Fruit fly (Drosophila melanogaster) whole organism, pupa: Measurements from ENCODE around the gene CG5618.

ENCODE experiments used
- CG10348 ChIP-seq: fragments of 200-800 bp; sonication (Bioruptor generic); IDR thresholded peaks from 2 replicates; pipeline ENCODE4 v1.3.6; 2022; ENCODE audit warnings: missing biosample characterization, missing genetic modification characterization
- CG12605 ChIP-seq: fragments of 200-800 bp; sonication (Bioruptor generic); IDR thresholded peaks from 2 replicates; pipeline ENCODE4 v1.3.6; 2022; ENCODE audit warnings: missing biosample characterization, missing genetic modification characterization
- CG13204 ChIP-seq: fragments of 200-800 bp; sonication (Bioruptor generic); optimal IDR thresholded peaks from 2 replicates; lab custom pipeline; 2018; ENCODE audit warnings: missing biosample characterization, mild to moderate bottlenecking, missing genetic modification characterization, moderate library complexity
- CG14655 ChIP-seq: fragments of 200-800 bp; sonication (Bioruptor generic); optimal IDR thresholded peaks from 3 replicates; lab custom pipeline; 2017; ENCODE audit warnings: mild to moderate bottlenecking, missing biosample characterization, missing genetic modification reagents, missing genetic modification characterization
- CG15710 ChIP-seq: fragments of 200-800 bp; sonication (Bioruptor generic); optimal IDR thresholded peaks from 2 replicates; lab custom pipeline; 2018; ENCODE audit warnings: missing biosample characterization, mild to moderate bottlenecking, missing genetic modification characterization, moderate library complexity
- CG17806 ChIP-seq: fragments of 200-800 bp; sonication (Bioruptor generic); optimal IDR thresholded peaks from 2 replicates; lab custom pipeline; 2018; ENCODE audit warnings: missing biosample characterization, mild to moderate bottlenecking, missing genetic modification characterization, moderate library complexity
- CG32121 ChIP-seq: fragments of 200-800 bp; sonication (Bioruptor generic); IDR thresholded peaks from 2 replicates; pipeline ENCODE4 v1.3.6; 2022; ENCODE audit warnings: missing biosample characterization, missing genetic modification characterization
- CG34367 ChIP-seq: fragments of 200-800 bp; sonication (Bioruptor generic); optimal IDR thresholded peaks from 2 replicates; lab custom pipeline; 2018; ENCODE audit warnings: missing biosample characterization, mild to moderate bottlenecking, missing genetic modification characterization
- CG4496 ChIP-seq: fragments of 200-800 bp; sonication (Bioruptor generic); IDR thresholded peaks from 3 replicates; pipeline ENCODE4 v1.3.6; 2022; ENCODE audit warnings: missing biosample characterization, missing genetic modification characterization
- CG8159 ChIP-seq: fragments of 200-800 bp; sonication (Bioruptor generic); optimal IDR thresholded peaks from 3 replicates; lab custom pipeline; 2018; ENCODE audit warnings: missing biosample characterization, mild to moderate bottlenecking, missing genetic modification characterization, moderate library complexity
- CG8301 ChIP-seq: fragments of 200-800 bp; sonication (Bioruptor generic); optimal IDR thresholded peaks from 2 replicates; lab custom pipeline; 2018; ENCODE audit warnings: missing biosample characterization, mild to moderate bottlenecking, missing genetic modification characterization
- CG9948 ChIP-seq: fragments of 200-800 bp; sonication (Bioruptor generic); optimal IDR thresholded peaks from 2 replicates; lab custom pipeline; 2018; ENCODE audit warnings: missing biosample characterization, mild to moderate bottlenecking, missing genetic modification characterization, moderate library complexity
- D1 ChIP-seq: fragments of 200-800 bp; sonication (Bioruptor generic); optimal IDR thresholded peaks from 2 replicates; lab custom pipeline; 2018; ENCODE audit warnings: missing biosample characterization, mild to moderate bottlenecking, missing genetic modification characterization, moderate library complexity
- EcR ChIP-seq: fragments of 200-800 bp; sonication (Bioruptor generic); optimal IDR thresholded peaks from 3 replicates; lab custom pipeline; 2019; ENCODE audit warnings: missing biosample characterization, missing genetic modification characterization, mild to moderate bottlenecking, moderate library complexity, missing genetic modification reagents
- Ets98B ChIP-seq: fragments of 200-800 bp; sonication (Bioruptor generic); IDR thresholded peaks from 2 replicates; pipeline ENCODE4 v1.3.6; 2022; ENCODE audit warnings: missing biosample characterization, missing genetic modification characterization
- Pif1A ChIP-seq: fragments of 200-800 bp; sonication (Bioruptor generic); optimal IDR thresholded peaks from 3 replicates; lab custom pipeline; 2016; ENCODE audit warnings: missing biosample characterization, missing genetic modification characterization
- Pif1B ChIP-seq: fragments of 200-800 bp; sonication (Bioruptor generic); optimal IDR thresholded peaks from 3 replicates; lab custom pipeline; 2016; ENCODE audit warnings: missing biosample characterization, missing genetic modification characterization
- Snoo ChIP-seq: fragments of 200-800 bp; sonication (Bioruptor generic); optimal IDR thresholded peaks from 3 replicates; lab custom pipeline; 2017; ENCODE audit warnings: missing biosample characterization, mild to moderate bottlenecking, missing genetic modification characterization, inconsistent platforms
- fd96Ca ChIP-seq: fragments of 200-800 bp; sonication (Bioruptor generic); IDR thresholded peaks from 3 replicates; pipeline ENCODE4 v1.3.6; 2022; ENCODE audit warnings: missing biosample characterization, missing genetic modification characterization
- gl ChIP-seq: fragments of 200-800 bp; sonication (Bioruptor generic); optimal IDR thresholded peaks from 2 replicates; lab custom pipeline; 2018; ENCODE audit warnings: missing biosample characterization, mild to moderate bottlenecking, missing genetic modification characterization
- rn ChIP-seq: fragments of 200-800 bp; sonication (Bioruptor generic); IDR thresholded peaks from 2 replicates; pipeline ENCODE4 v1.3.6; 2022; ENCODE audit warnings: missing biosample characterization, missing genetic modification characterization

The CG5618 gene

DNA sequence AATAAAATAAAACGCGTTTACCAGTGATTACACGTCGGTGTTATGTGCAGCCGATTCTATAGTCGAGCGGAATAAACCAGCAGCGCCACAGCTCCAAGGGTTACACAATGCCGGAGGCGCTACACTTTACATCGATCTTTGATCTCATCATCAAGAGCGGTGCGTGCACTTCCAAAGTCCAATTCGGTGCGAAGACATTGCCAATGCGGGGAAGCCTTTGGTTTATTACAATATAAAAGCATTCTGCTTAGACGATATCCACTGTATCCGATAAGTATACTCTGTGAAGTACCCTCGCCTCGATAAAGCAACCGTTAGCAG lies 34.6 kb downstream of the CG5618 start:
- TF ChIP-seq Ets98B (GFP tag; lab: Robert Waterston, UW) (no peak), CG10348 (GFP tag; lab: Robert Waterston, UW) (no peak), gl (tag; lab: Kevin White, UChicago) (peak; percentile 45), EcR (GFP tag; lab: Kevin White, UChicago) (no peak), CG13204 (GFP tag; lab: Kevin White, UChicago) (peak; percentile 26)

DNA sequence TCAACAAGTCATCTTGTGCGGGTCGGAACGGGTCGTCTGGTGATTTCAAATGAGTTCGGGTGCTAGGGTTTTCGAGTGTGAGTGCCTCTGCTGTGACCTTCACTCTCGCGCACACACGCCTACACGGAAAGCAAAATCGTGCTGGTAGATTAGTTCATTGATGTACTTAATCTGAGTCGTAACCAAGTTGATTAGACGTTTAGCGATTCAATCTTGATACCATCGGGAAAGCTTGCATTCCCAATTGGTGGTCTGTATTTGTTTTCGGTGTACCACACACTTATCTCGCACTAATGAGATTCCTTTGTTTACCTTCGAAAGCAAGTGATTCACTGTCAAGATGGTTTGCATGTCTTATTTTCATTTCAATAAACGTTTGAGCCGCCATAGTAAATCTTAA lies 35.7 kb downstream of the CG5618 start:
- no peak for TF ChIP-seq CG9948 (tag; lab: Kevin White, UChicago)
- TF ChIP-seq fd96Ca (GFP tag; lab: Robert Waterston, UW): no peak
- TF ChIP-seq CG12605 (GFP tag; lab: Robert Waterston, UW): no peak
- no peak for TF ChIP-seq rn (GFP tag; lab: Robert Waterston, UW)
- TF ChIP-seq CG17806: no peak
- TF ChIP-seq Pif1B (GFP tag; lab: Kevin White, UChicago): no peak
- no peak for TF ChIP-seq Ets98B (GFP tag; lab: Robert Waterston, UW)
- no peak for TF ChIP-seq CG32121 (GFP tag; lab: Robert Waterston, UW)
- TF ChIP-seq CG14655: no peak
- TF ChIP-seq CG13204 (GFP tag; lab: Kevin White, UChicago): no peak
- no peak for TF ChIP-seq EcR (GFP tag; lab: Kevin White, UChicago)
- no peak for TF ChIP-seq Pif1A (GFP tag; lab: Kevin White, UChicago)
- no peak for TF ChIP-seq Snoo (tag; lab: Kevin White, UChicago)
- no peak for TF ChIP-seq gl (tag; lab: Kevin White, UChicago)
- no peak for TF ChIP-seq CG8159 (tag; lab: Kevin White, UChicago)
- TF ChIP-seq CG34367: no peak
- TF ChIP-seq CG15710 (tag; lab: Kevin White, UChicago): no peak
- TF ChIP-seq CG10348 (GFP tag; lab: Robert Waterston, UW): no peak
- no peak for TF ChIP-seq D1 (tag; lab: Kevin White, UChicago)
- TF ChIP-seq CG8301 (tag; lab: Kevin White, UChicago): no peak
- TF ChIP-seq, all 21 proteins: peak for 0

DNA sequence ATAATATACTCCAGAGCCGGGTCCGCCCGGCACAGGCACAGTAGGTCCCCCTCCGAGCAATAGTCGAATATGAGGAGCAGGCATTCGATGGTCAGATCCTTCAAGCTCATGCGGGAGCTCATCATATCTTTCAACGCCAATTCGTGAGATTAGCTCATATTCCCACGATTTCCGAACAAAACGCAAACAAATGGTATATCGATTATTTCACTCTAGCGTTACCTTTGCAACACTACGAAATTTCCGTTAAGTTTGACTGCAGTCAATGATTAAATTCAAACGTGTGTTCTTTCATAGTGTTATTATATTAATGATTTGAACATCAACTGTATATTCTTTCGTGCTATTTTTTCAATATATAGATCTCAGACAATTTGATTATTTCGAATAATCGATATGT lies 40.1 kb downstream of the CG5618 start, which contains the start of gene CG33969:
CG33969 (minus strand) TSS at position 197 of the 400 bp plus-strand sequence.
- TF ChIP-seq Pif1A (GFP tag; lab: Kevin White, UChicago) (no peak), CG34367 (no peak), CG13204 (GFP tag; lab: Kevin White, UChicago) (no peak), CG4496 (no peak), CG8301 (tag; lab: Kevin White, UChicago) (no peak), CG10348 (GFP tag; lab: Robert Waterston, UW) (no peak), CG17806 (no peak), CG14655 (no peak), Pif1B (GFP tag; lab: Kevin White, UChicago) (no peak)

DNA sequence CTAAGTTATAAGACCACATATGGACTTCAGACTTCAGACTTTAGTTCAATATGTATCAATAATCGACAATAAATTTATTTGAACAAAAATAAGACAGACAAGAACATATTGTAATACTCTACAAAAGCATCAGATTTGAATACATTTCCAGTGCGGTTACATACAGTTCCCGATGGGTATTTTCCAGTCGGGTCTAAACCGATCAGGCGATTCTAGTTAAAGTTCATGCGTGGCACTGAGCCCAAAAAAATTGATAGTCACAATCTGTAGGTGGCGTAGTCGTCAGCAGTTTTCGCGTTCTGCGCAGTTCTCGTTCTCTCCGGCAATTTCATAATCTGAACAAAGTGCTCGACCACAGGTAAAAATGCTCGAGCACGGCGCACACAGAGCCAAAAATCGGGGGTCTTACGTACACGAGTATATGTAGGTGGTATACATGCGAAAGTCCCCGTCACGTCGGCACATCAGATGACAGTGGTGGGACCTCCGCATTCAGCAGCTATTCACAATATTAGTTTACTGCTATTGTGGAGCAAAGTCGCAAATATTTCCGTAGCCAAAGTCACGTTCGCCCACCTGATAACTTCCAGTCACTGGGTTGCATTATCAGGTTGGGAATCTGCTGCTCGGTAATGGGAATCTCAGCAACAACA lies 42.1 kb downstream of the CG5618 start:
- TF ChIP-seq Pif1B (GFP tag; lab: Kevin White, UChicago): peak; percentile 7
- 0 out of 3 replicates have a peak, but pooled peaks have one; percentile 13 for TF ChIP-seq fd96Ca (GFP tag; lab: Robert Waterston, UW)
- TF ChIP-seq CG8159 (tag; lab: Kevin White, UChicago): no peak
- TF ChIP-seq CG17806: no peak
- TF ChIP-seq D1 (tag; lab: Kevin White, UChicago): no peak
- no peak for TF ChIP-seq CG14655
- TF ChIP-seq, all 21 proteins: peak for 2

DNA sequence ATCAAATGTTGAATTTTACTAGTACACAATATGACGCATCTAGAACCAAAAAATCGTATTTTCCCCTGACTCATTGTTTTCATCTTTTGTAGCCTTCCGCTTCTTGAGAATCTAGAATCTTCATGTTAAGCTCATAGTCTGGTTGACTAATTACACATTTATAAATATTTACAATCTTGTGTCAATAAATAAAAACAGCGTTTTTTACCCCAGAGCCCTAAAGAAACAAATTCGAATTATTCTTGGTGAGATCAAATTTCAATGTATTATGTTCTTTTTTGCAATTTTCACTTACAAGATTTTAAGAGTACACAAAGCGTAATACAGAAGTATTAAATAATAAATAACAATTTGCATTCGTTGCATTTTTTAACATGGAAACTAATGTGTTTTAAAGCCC lies 42.8 kb downstream of the CG5618 start:
- TF ChIP-seq Ets98B (GFP tag; lab: Robert Waterston, UW) (no peak), CG12605 (GFP tag; lab: Robert Waterston, UW) (no peak), CG8301 (tag; lab: Kevin White, UChicago) (no peak), CG10348 (GFP tag; lab: Robert Waterston, UW) (no peak), gl (tag; lab: Kevin White, UChicago) (no peak), Snoo (tag; lab: Kevin White, UChicago) (no peak), EcR (GFP tag; lab: Kevin White, UChicago) (no peak), CG9948 (tag; lab: Kevin White, UChicago) (no peak), CG13204 (GFP tag; lab: Kevin White, UChicago) (no peak), Pif1A (GFP tag; lab: Kevin White, UChicago) (no peak), rn (GFP tag; lab: Robert Waterston, UW) (no peak), CG32121 (GFP tag; lab: Robert Waterston, UW) (no peak), fd96Ca (GFP tag; lab: Robert Waterston, UW) (no peak)
- TF ChIP-seq, all 21 proteins: peak for 0

DNA sequence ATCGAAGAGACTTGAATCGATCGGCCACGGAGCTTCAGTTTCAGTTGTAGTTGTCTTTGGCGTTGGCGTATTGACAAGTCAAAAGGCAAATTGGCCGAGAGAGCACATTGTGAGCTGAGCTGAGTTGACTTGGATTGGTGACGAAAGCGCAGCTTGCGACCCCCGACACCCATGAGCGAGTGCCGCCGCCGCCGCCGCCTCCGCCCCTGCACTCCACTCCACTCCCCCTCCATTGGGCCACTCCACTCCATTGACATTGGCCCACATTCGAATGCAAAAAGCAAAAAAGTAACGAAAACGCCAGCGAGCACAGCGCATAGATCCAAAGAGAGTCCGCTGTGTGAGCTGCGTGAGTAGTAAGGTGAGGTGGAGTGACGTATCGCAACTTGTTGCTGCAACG lies 44.5 kb downstream of the CG5618 start:
- no peak for TF ChIP-seq CG12605 (GFP tag; lab: Robert Waterston, UW)
- no peak for TF ChIP-seq CG17806
- no peak for TF ChIP-seq CG34367
- no peak for TF ChIP-seq CG8301 (tag; lab: Kevin White, UChicago)
- no peak for TF ChIP-seq fd96Ca (GFP tag; lab: Robert Waterston, UW)
- TF ChIP-seq CG14655: no peak
- TF ChIP-seq Pif1A (GFP tag; lab: Kevin White, UChicago): no peak
- TF ChIP-seq CG32121 (GFP tag; lab: Robert Waterston, UW): no peak
- no peak for TF ChIP-seq Snoo (tag; lab: Kevin White, UChicago)
- TF ChIP-seq gl (tag; lab: Kevin White, UChicago): no peak
- TF ChIP-seq CG10348 (GFP tag; lab: Robert Waterston, UW): no peak
- TF ChIP-seq CG8159 (tag; lab: Kevin White, UChicago): no peak
- no peak for TF ChIP-seq D1 (tag; lab: Kevin White, UChicago)
- no peak for TF ChIP-seq CG13204 (GFP tag; lab: Kevin White, UChicago)
